Worm (Caenorhabditis elegans) whole organism, mixed stage, embryonic: Measurements from ENCODE around the gene K02D3.2.

Experiments used
- M03D4.4 ChIP-seq: sonication (generic microtip); optimal IDR thresholded peaks from 2 replicates; lab custom pipeline; 2017; ENCODE audit warnings: mild to moderate bottlenecking, missing genetic modification characterization, missing compliant biosample characterization
- bed-3 ChIP-seq: fragments of 200-800 bp; sonication (Bioruptor generic); optimal IDR thresholded peaks from 3 replicates; lab custom pipeline; 2018; ENCODE audit warnings: mild to moderate bottlenecking, missing genetic modification characterization, moderate library complexity, missing compliant biosample characterization
- blmp-1 ChIP-seq: fragments of 150-350 bp; optimal IDR thresholded peaks from 2 replicates; lab custom pipeline; 2014; ENCODE audit warnings: missing biosample characterization, missing genetic modification characterization
- ceh-39 ChIP-seq: fragments of 150-350 bp; optimal IDR thresholded peaks from 2 replicates; lab custom pipeline; 2014; ENCODE audit warnings: missing biosample characterization, missing genetic modification characterization
- ceh-43 ChIP-seq: fragments of 200-800 bp; sonication (Bioruptor generic); optimal IDR thresholded peaks from 2 replicates; lab custom pipeline; 2018; ENCODE audit warnings: mild to moderate bottlenecking, missing genetic modification characterization, moderate library complexity, missing compliant biosample characterization
- ceh-83 ChIP-seq: fragments of 200-800 bp; sonication (Bioruptor generic); optimal IDR thresholded peaks from 2 replicates; lab custom pipeline; 2018; ENCODE audit warnings: mild to moderate bottlenecking, missing genetic modification characterization, missing compliant biosample characterization
- ces-1 ChIP-seq: fragments of 150-350 bp; optimal IDR thresholded peaks from 2 replicates; lab custom pipeline; 2014; ENCODE audit warnings: missing biosample characterization, missing genetic modification reagents, missing genetic modification characterization
- cnd-1 ChIP-seq: fragments of 200-800 bp; sonication (Bioruptor generic); optimal IDR thresholded peaks from 2 replicates; lab custom pipeline; 2018; ENCODE audit warnings: mild to moderate bottlenecking, missing genetic modification characterization, missing compliant biosample characterization
- drap-1 ChIP-seq: fragments of 200-800 bp; sonication (Bioruptor generic); optimal IDR thresholded peaks from 3 replicates; lab custom pipeline; 2018; ENCODE audit warnings: mild to moderate bottlenecking, missing genetic modification characterization, missing compliant biosample characterization
- elt-1 ChIP-seq: sonication (generic microtip); optimal IDR thresholded peaks from 2 replicates; lab custom pipeline; 2017; ENCODE audit warnings: missing genetic modification characterization, mild to moderate bottlenecking, missing compliant biosample characterization, antibody characterized with exemption, moderate library complexity, borderline replicate concordance; ENCODE audit not compliant: insufficient read depth
- elt-3 ChIP-seq: fragments of 150-350 bp; optimal IDR thresholded peaks from 2 replicates; lab custom pipeline; 2014; ENCODE audit warnings: missing biosample characterization, missing genetic modification characterization
- flh-1 ChIP-seq: fragments of 200-800 bp; sonication (Bioruptor generic); optimal IDR thresholded peaks from 2 replicates; lab custom pipeline; 2018; ENCODE audit warnings: mild to moderate bottlenecking, missing genetic modification characterization, moderate library complexity, missing compliant biosample characterization
- ham-2 ChIP-seq: fragments of 200-800 bp; sonication (Bioruptor generic); optimal IDR thresholded peaks from 2 replicates; lab custom pipeline; 2018; ENCODE audit warnings: mild to moderate bottlenecking, missing genetic modification characterization, missing compliant biosample characterization
- hlh-1 ChIP-seq: fragments of 150-350 bp; optimal IDR thresholded peaks from 2 replicates; lab custom pipeline; 2014; ENCODE audit warnings: missing biosample characterization, missing genetic modification reagents, missing genetic modification characterization
- lin-13 ChIP-seq: fragments of 150-350 bp; optimal IDR thresholded peaks from 2 replicates; lab custom pipeline; 2014; ENCODE audit warnings: missing biosample characterization, missing genetic modification characterization
- lin-32 ChIP-seq: fragments of 200-800 bp; sonication (Bioruptor generic); optimal IDR thresholded peaks from 2 replicates; lab custom pipeline; 2018; ENCODE audit warnings: mild to moderate bottlenecking, missing genetic modification characterization, missing compliant biosample characterization
- lsy-2 ChIP-seq: fragments of 150-350 bp; optimal IDR thresholded peaks from 2 replicates; lab custom pipeline; 2014; ENCODE audit warnings: missing biosample characterization, missing genetic modification characterization
- mab-5 ChIP-seq: fragments of 150-350 bp; optimal IDR thresholded peaks from 2 replicates; lab custom pipeline; 2014; ENCODE audit warnings: missing biosample characterization, missing genetic modification characterization
- mep-1 ChIP-seq: fragments of 150-350 bp; optimal IDR thresholded peaks from 2 replicates; lab custom pipeline; 2017; ENCODE audit warnings: missing biosample characterization, missing genetic modification reagents, missing genetic modification characterization, inconsistent platforms
- mls-2 ChIP-seq: sonication (generic microtip); optimal IDR thresholded peaks from 2 replicates; lab custom pipeline; 2016; ENCODE audit warnings: mild to moderate bottlenecking, missing genetic modification characterization, moderate library complexity, missing compliant biosample characterization
- nhr-12 ChIP-seq: fragments of 150-350 bp; optimal IDR thresholded peaks from 2 replicates; lab custom pipeline; 2014; ENCODE audit warnings: missing biosample characterization, missing genetic modification characterization
- nhr-2 ChIP-seq: fragments of 150-350 bp; optimal IDR thresholded peaks from 2 replicates; lab custom pipeline; 2014; ENCODE audit warnings: missing biosample characterization, missing genetic modification characterization
- nhr-237 ChIP-seq: fragments of 150-350 bp; optimal IDR thresholded peaks from 2 replicates; lab custom pipeline; 2014; ENCODE audit warnings: missing biosample characterization, missing genetic modification characterization
- nhr-28 ChIP-seq: fragments of 150-350 bp; optimal IDR thresholded peaks from 2 replicates; lab custom pipeline; 2014; ENCODE audit warnings: missing biosample characterization, missing genetic modification characterization
- nhr-76 ChIP-seq: sonication (generic microtip); optimal IDR thresholded peaks from 2 replicates; lab custom pipeline; 2017; ENCODE audit warnings: missing biosample characterization, missing genetic modification characterization
- pha-4 ChIP-seq: fragments of 150-350 bp; optimal IDR thresholded peaks from 2 replicates; lab custom pipeline; 2018; ENCODE audit warnings: missing biosample characterization, missing genetic modification reagents, missing genetic modification characterization
- sem-2 ChIP-seq: fragments of 200-800 bp; sonication (Bioruptor generic); optimal IDR thresholded peaks from 2 replicates; lab custom pipeline; 2018; ENCODE audit warnings: mild to moderate bottlenecking, missing genetic modification characterization, missing compliant biosample characterization
- snpc-4 ChIP-seq: fragments of 150-350 bp; optimal IDR thresholded peaks from 2 replicates; lab custom pipeline; 2014; ENCODE audit warnings: missing biosample characterization, missing genetic modification characterization
- sptf-1 ChIP-seq: sonication (generic microtip); optimal IDR thresholded peaks from 2 replicates; lab custom pipeline; 2017; ENCODE audit warnings: mild to moderate bottlenecking, missing genetic modification characterization, moderate library complexity, missing compliant biosample characterization
- tbx-8 ChIP-seq: fragments of 200-800 bp; sonication (Bioruptor generic); optimal IDR thresholded peaks from 2 replicates; lab custom pipeline; 2018; ENCODE audit warnings: mild to moderate bottlenecking, missing genetic modification characterization, moderate library complexity, missing compliant biosample characterization
- unc-120 ChIP-seq: sonication (generic microtip); optimal IDR thresholded peaks from 2 replicates; lab custom pipeline; 2017; ENCODE audit warnings: missing genetic modification characterization, missing compliant biosample characterization; ENCODE audit not compliant: poor library complexity, severe bottlenecking
- unc-39 ChIP-seq: fragments of 150-350 bp; optimal IDR thresholded peaks from 2 replicates; lab custom pipeline; 2014; ENCODE audit warnings: missing biosample characterization, missing genetic modification characterization
- unc-62 ChIP-seq: fragments of 150-350 bp; optimal IDR thresholded peaks from 2 replicates; lab custom pipeline; 2014; ENCODE audit warnings: missing biosample characterization, missing genetic modification reagents, missing genetic modification characterization
- zip-8 ChIP-seq: fragments of 150-350 bp; optimal IDR thresholded peaks from 2 replicates; lab custom pipeline; 2014; ENCODE audit warnings: missing biosample characterization, missing genetic modification characterization
- ztf-11 ChIP-seq: fragments of 150-350 bp; optimal IDR thresholded peaks from 2 replicates; lab custom pipeline; 2014; ENCODE audit warnings: missing biosample characterization, missing genetic modification characterization

The K02D3.2 gene

DNA sequence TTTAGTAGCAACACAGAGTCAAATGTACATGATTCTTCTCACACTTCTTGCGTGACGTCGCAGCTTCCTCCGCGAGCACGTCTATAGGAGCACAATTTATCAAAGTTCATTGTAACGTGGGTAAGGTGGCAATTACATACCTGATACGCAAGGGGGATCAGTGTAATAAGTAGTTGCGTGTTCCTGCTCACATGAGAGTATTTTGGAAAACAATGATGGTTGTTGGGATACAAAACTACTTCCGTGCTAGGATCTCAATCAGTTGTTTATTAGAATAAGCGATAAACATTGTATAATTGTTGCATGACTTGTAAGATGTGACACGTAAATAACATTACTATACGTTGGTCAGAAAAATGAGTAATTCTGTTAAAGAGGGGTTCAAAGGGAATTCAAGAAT lies 1.2 kb upstream of the K02D3.2 start:
- TF ChIP-seq ham-2 (GFP tag; lab: Kevin White, UChicago) (no peak), cnd-1 (no peak), lin-13 (tag; lab: Kevin White, UChicago) (no peak), hlh-1 (tag; lab: Kevin White, UChicago) (no peak), nhr-28 (tag; lab: Kevin White, UChicago) (no peak), mab-5 (tag; lab: Kevin White, UChicago) (no peak), zip-8 (tag; lab: Kevin White, UChicago) (no peak)
- TF ChIP-seq, all 35 proteins: peak for 0

DNA sequence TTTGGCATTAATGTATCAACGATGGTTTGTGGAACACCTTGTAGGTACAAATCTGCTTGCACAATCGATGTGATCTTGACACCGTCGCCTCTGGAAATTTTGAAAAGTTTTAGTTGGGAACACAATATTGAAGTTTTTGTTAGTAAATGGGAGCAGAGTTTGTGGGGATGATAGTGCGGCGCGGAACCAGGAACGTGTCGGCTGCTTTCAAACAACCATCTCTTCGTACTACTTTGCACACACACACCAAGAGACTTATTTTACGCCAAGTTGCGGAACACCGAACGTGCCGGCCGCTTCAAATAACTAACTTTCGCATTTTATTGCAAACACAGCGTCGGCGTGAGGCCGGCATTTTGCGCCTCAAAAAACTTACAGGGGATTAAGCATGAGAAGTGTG lies 2.7 kb downstream of the K02D3.2 start:
- no peak for TF ChIP-seq sptf-1 (tag; lab: Kevin White, UChicago)
- TF ChIP-seq nhr-2 (tag; lab: Kevin White, UChicago): no peak
- TF ChIP-seq elt-3 (tag; lab: Kevin White, UChicago): no peak
- no peak for TF ChIP-seq ham-2 (GFP tag; lab: Kevin White, UChicago)
- TF ChIP-seq M03D4.4 (tag; lab: Kevin White, UChicago): no peak
- no peak for TF ChIP-seq unc-120
- TF ChIP-seq nhr-12 (tag; lab: Kevin White, UChicago): no peak
- TF ChIP-seq nhr-76: no peak
- no peak for TF ChIP-seq lsy-2 (tag; lab: Kevin White, UChicago)
- TF ChIP-seq ceh-83 (GFP tag; lab: Kevin White, UChicago): no peak
- TF ChIP-seq sem-2 (GFP tag; lab: Kevin White, UChicago): no peak
- TF ChIP-seq ces-1 (GFP tag; lab: Kevin White, UChicago): no peak
- TF ChIP-seq cnd-1: no peak

ce11 chrX:13706607-13707006 lies 5.2 kb downstream of the K02D3.2 start, which contains the start of gene K02D3.1:
Gene K02D3.1, plus strand, starts transcription at chrX:13706907.
- no peak for TF ChIP-seq unc-62 (GFP tag; lab: Kevin White, UChicago)
- TF ChIP-seq lsy-2 (tag; lab: Kevin White, UChicago): no peak
- TF ChIP-seq mep-1 (tag; lab: Kevin White, UChicago): no peak
- TF ChIP-seq lin-32 (GFP tag; lab: Kevin White, UChicago): no peak
- no peak for TF ChIP-seq nhr-2 (tag; lab: Kevin White, UChicago)

- TF ChIP-seq ztf-11 (tag; lab: Kevin White, UChicago): no peak
- TF ChIP-seq ces-1 (GFP tag; lab: Kevin White, UChicago): peak; percentile 75
Measured at ce11 chrX:13702923-13703322, 8.9 kb downstream of the K02D3.2 start.

ce11 chrX:13700642-13701233 lies 11.1 kb downstream of the K02D3.2 start:
- TF ChIP-seq mab-5 (tag; lab: Kevin White, UChicago) (peak; percentile 95), flh-1 (GFP tag; lab: Kevin White, UChicago) (no peak), nhr-76 (peak; percentile 82), ceh-39 (peak; percentile 94), pha-4 (tag; lab: Kevin White, UChicago) (peak; percentile 99), tbx-8 (GFP tag; lab: Kevin White, UChicago) (no peak), nhr-237 (tag; lab: Kevin White, UChicago) (peak; percentile 100), hlh-1 (tag; lab: Kevin White, UChicago) (peak; percentile 94), ham-2 (GFP tag; lab: Kevin White, UChicago) (no peak), lin-13 (tag; lab: Kevin White, UChicago) (peak; percentile 98), sem-2 (GFP tag; lab: Kevin White, UChicago) (no peak), zip-8 (tag; lab: Kevin White, UChicago) (no peak), cnd-1 (peak; percentile 88), unc-39 (peak; percentile 97), ces-1 (GFP tag; lab: Kevin White, UChicago) (peak; percentile 99), ceh-83 (GFP tag; lab: Kevin White, UChicago) (peak; percentile 55), bed-3 (GFP tag; lab: Kevin White, UChicago) (no peak), sptf-1 (tag; lab: Kevin White, UChicago) (peak; percentile 90), nhr-2 (tag; lab: Kevin White, UChicago) (peak; percentile 37), drap-1 (GFP tag; lab: Kevin White, UChicago) (peak; percentile 91), nhr-28 (tag; lab: Kevin White, UChicago) (peak; percentile 89), lsy-2 (tag; lab: Kevin White, UChicago) (peak; percentile 90), snpc-4 (tag; lab: Kevin White, UChicago) (no peak), unc-120 (peak; percentile 89), M03D4.4 (tag; lab: Kevin White, UChicago) (peak; percentile 54), lin-32 (GFP tag; lab: Kevin White, UChicago) (peak; percentile 30), mls-2 (tag; lab: Kevin White, UChicago) (peak; percentile 79), ceh-43 (no peak), mep-1 (tag; lab: Kevin White, UChicago) (peak; percentile 96), unc-62 (GFP tag; lab: Kevin White, UChicago) (peak; percentile 95), elt-3 (tag; lab: Kevin White, UChicago) (peak; percentile 95), ztf-11 (tag; lab: Kevin White, UChicago) (peak; percentile 90), blmp-1 (no peak), elt-1 (tag; lab: Kevin White, UChicago) (peak; percentile 88), nhr-12 (tag; lab: Kevin White, UChicago) (peak; percentile 87)
